Fruit fly (Drosophila melanogaster): ENCODE data around the gene Vha26.

Gene Vha26

DNA sequence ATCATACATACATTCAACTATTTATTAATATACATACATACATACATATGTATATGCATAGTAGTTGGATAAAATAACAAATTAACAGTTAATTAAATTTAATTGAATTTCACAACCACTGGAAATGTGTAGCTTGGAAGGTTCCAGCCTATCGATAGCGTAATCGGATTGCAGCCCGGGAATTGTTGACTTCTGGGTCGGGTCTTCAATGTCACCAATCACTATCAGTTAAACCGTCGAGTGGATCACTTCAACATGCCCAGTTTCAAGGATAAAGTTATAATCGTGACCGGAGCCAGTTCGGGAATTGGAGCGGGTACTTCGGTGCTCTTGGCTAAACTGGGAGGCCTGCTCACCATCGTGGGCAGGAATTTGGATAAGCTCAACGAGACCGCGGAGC, 41.9 kb downstream of the Vha26 start, which contains the start of gene CG12171 (continued):
- no peak for TF ChIP-seq disco-r (GFP tag; optimal IDR thresholded peaks at IDR 0.05)
- TF ChIP-seq ac (GFP tag; optimal IDR thresholded peaks at IDR 0.05) = no peak
- TF ChIP-seq inv (GFP tag; IDR thresholded peaks at IDR 0.05; ENCODE audit: partially characterized antibody) = 0 out of 2 replicates have a peak, but pooled peaks have one; percentile 18
- peak; percentile 14; the same call in 1 of the 2 replicates for TF ChIP-seq CG13287 (GFP tag; IDR thresholded peaks at IDR 0.05; ENCODE audit: partially characterized antibody)
- TF ChIP-seq CG11560 (tag; IDR thresholded peaks at IDR 0.05) = no peak
- TF ChIP-seq Dref (GFP tag; IDR thresholded peaks at IDR 0.05) = peak; percentile 60
- no peak for TF ChIP-seq CG17385 (GFP tag; optimal IDR thresholded peaks at IDR 0.05)
- no peak for TF ChIP-seq C15 (GFP tag; IDR thresholded peaks at IDR 0.05)
- TF ChIP-seq exex (tag; optimal IDR thresholded peaks at IDR 0.05) = peak; percentile 88
- TF ChIP-seq ara (GFP tag; IDR thresholded peaks at IDR 0.05) = no peak
- no peak for TF ChIP-seq caup (GFP tag; optimal IDR thresholded peaks at IDR 0.05; ENCODE audit: severe bottlenecking)
- peak; percentile 13 for TF ChIP-seq HmgZ (tag; optimal IDR thresholded peaks at IDR 0.05)
- no peak for TF ChIP-seq Hmx (GFP tag; optimal IDR thresholded peaks at IDR 0.05)
- TF ChIP-seq Nf-YA (GFP tag; IDR thresholded peaks at IDR 0.05) = no peak
- TF ChIP-seq sc (optimal IDR thresholded peaks at IDR 0.05) = no peak
- TF ChIP-seq sc (GFP tag; optimal IDR thresholded peaks at IDR 0.05) = no peak
- TF ChIP-seq gce (GFP tag; IDR thresholded peaks at IDR 0.05) = no peak
- no peak for TF ChIP-seq Atf3 (GFP tag; optimal IDR thresholded peaks at IDR 0.05)
- no peak for TF ChIP-seq gfzf (GFP tag; optimal IDR thresholded peaks at IDR 0.05)
- TF ChIP-seq CG12299 (tag; optimal IDR thresholded peaks at IDR 0.05) = no peak
- TF ChIP-seq CG8924 (tag; optimal IDR thresholded peaks at IDR 0.05) = no peak
- peak; percentile 31 for TF ChIP-seq pzg (GFP tag; optimal IDR thresholded peaks at IDR 0.05)
- TF ChIP-seq CG1832 (GFP tag; optimal IDR thresholded peaks at IDR 0.05) = no peak
- TF ChIP-seq Ets65A (GFP tag) = peak; percentile 41
- TF ChIP-seq CG10431 (GFP tag; optimal IDR thresholded peaks at IDR 0.05) = no peak

DNA sequence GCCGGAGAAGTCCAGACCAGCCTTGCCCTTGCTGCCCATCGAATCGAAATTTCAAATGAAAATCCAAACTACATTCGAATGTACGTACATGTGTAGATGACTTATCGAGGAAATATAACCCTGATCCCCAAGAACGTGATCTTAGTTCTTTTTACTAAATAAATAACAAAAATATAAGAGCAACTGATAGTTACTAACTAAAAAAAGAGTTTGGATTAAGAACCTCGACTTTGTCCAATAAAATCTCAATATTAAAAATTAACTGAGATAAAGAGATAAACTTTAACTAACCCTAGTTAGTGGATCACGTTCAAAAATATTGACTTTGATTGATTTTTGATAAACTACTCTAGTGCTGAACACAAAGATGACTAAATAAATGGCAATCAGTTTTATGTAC, 44.0 kb downstream of the Vha26 start, which contains the start of gene CG31546:
Gene CG31546, minus strand, starts transcription at position 101 of the 400 bp plus-strand sequence.
- TF ChIP-seq crp (GFP tag; optimal IDR thresholded peaks at IDR 0.05) (no peak), Awh (GFP tag; IDR thresholded peaks at IDR 0.05) (no peak), CG7987 (GFP tag; optimal IDR thresholded peaks at IDR 0.05) (no peak)

DNA sequence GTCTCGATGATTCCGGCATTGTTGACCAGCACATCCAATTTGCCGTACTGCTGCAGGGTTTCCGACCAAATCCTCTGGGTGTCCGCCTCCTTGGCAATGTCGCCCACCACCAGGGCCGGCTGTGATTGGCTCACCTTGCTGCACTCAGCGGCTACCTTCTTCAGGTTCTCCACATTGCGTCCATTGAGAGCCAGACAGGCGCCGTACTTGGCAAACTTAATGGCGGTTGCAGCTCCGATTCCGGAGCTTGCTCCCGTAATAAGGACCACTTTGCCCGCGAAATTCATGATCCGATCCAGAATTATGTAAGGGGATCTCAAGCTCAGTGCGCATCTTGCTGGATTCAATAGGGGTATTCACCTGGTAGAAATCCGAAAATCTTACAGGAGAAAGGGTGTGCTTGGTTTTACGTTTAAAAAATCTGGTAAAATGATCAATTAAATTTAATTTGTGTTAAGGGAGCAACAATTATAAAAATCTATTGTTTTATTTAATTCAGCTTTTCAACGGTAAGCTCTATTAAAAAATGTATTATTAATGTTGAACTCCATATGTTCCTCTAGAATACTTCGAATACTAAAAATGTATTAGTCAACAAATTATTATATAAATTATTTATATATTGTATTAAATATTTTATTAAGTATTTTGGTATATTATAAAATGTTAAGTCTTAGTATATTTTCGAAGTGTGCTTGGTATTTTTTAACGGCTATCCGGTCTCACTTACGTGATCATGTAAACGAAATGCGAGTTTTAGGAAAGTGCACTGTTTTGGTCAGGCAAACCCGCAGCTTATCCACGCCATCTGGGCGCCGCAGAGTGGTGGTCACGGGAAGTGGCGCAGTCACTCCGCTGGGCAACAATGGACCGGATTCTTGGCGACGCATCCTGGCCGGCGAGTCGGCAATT, 45.2 kb downstream of the Vha26 start, which contains the start of the genes CG31548 and CG12170:
Gene CG31548, minus strand, starts transcription at position 334 of the 912 bp plus-strand sequence.
Gene CG12170, plus strand, starts transcription at position 716 of the 912 bp plus-strand sequence.
- TF ChIP-seq Side (GFP tag; optimal IDR thresholded peaks at IDR 0.05) (peak; percentile 17), chm (GFP tag; IDR thresholded peaks at IDR 0.05) (peak; percentile 64), CG5245 (GFP tag; optimal IDR thresholded peaks at IDR 0.05) (peak; percentile 3), mam (GFP tag; optimal IDR thresholded peaks at IDR 0.05) (peak; percentile 36), CG14860 (GFP tag; IDR thresholded peaks at IDR 0.05; ENCODE audit: partially characterized antibody) (no peak), lov (optimal IDR thresholded peaks at IDR 0.05) (no peak), lov (GFP tag; IDR thresholded peaks at IDR 0.05) (0 out of 3 replicates have a peak, but pooled peaks have one; percentile 15), MBD-R2 (GFP tag; IDR thresholded peaks at IDR 0.05) (peak; percentile 53), prd (optimal IDR thresholded peaks at IDR 0.05) (no peak), prd (GFP tag; IDR thresholded peaks at IDR 0.05) (peak; percentile 42; the same call in 1 of the 3 replicates), CG18262 (tag; optimal IDR thresholded peaks at IDR 0.05) (peak; percentile 72), tx (GFP tag; optimal IDR thresholded peaks at IDR 0.05) (no peak), Meics (GFP tag; optimal IDR thresholded peaks at IDR 0.05) (no peak), Spps (tag; optimal IDR thresholded peaks at IDR 0.05) (peak; percentile 27), ssp (GFP tag; IDR thresholded peaks at IDR 0.05) (peak; percentile 37; the same call in 1 of the 2 replicates), CG13424 (tag; optimal IDR thresholded peaks at IDR 0.05) (peak; percentile 53), lilli (GFP tag; optimal IDR thresholded peaks at IDR 0.05) (peak; percentile 53), Rfx (GFP tag; IDR thresholded peaks at IDR 0.05) (0 out of 2 replicates have a peak, but pooled peaks have one; percentile 28), HLH54F (GFP tag; optimal IDR thresholded peaks at IDR 0.05) (no peak), CG13296 (GFP tag; optimal IDR thresholded peaks at IDR 0.05) (peak; percentile 42)

All from whole organism, embryonic.